Fruit fly (Drosophila melanogaster) whole organism, embryonic: ENCODE data around the gene CG14854.

Experiments
- Abd-B ChIP-seq: fragments of 200-800 bp; sonication (Bioruptor generic); optimal IDR thresholded peaks from 2 replicates; lab custom pipeline; 2018; ENCODE audit warnings: missing biosample characterization, mild to moderate bottlenecking, missing genetic modification characterization, moderate library complexity
- Ada2b ChIP-seq: fragments of 200-800 bp; sonication (Bioruptor generic); IDR thresholded peaks from 2 replicates; pipeline ENCODE4 v1.3.6; 2022; ENCODE audit warnings: missing biosample characterization, missing genetic modification characterization
- Antp ChIP-seq: fragments of 200-800 bp; sonication (Bioruptor generic); optimal IDR thresholded peaks from 3 replicates; lab custom pipeline; 2016; ENCODE audit warnings: missing biosample characterization, missing genetic modification characterization
- CG10366 ChIP-seq: fragments of 200-800 bp; sonication (Bioruptor generic); IDR thresholded peaks from 2 replicates; pipeline ENCODE4 v1.3.6; 2022; ENCODE audit warnings: missing biosample characterization, missing genetic modification characterization
- CG10959 ChIP-seq: fragments of 200-800 bp; sonication (Bioruptor generic); IDR thresholded peaks from 2 replicates; pipeline ENCODE4 v1.3.6; 2022; ENCODE audit warnings: missing biosample characterization, missing genetic modification characterization
- CG10979 ChIP-seq: fragments of 200-800 bp; sonication (Bioruptor generic); optimal IDR thresholded peaks from 2 replicates; lab custom pipeline; 2018; ENCODE audit warnings: missing biosample characterization, mild to moderate bottlenecking, missing genetic modification characterization, moderate library complexity
- CG12299 ChIP-seq: fragments of 200-800 bp; sonication (Bioruptor generic); optimal IDR thresholded peaks from 2 replicates; lab custom pipeline; 2018; ENCODE audit warnings: missing biosample characterization, mild to moderate bottlenecking, missing genetic modification characterization
- CG12744 ChIP-seq: fragments of 200-800 bp; sonication (Bioruptor generic); optimal IDR thresholded peaks from 2 replicates; lab custom pipeline; 2016; ENCODE audit warnings: missing biosample characterization, missing genetic modification characterization
- CG12942 ChIP-seq: fragments of 200-800 bp; sonication (Bioruptor generic); optimal IDR thresholded peaks from 3 replicates; lab custom pipeline; 2016; ENCODE audit warnings: missing biosample characterization, missing genetic modification characterization
- CG13287 ChIP-seq: fragments of 200-800 bp; sonication (Bioruptor generic); IDR thresholded peaks from 2 replicates; pipeline ENCODE4 v1.3.6; 2022; ENCODE audit warnings: missing biosample characterization, missing genetic modification characterization; ENCODE audit not compliant: partially characterized antibody
- CG13296 ChIP-seq: fragments of 200-800 bp; sonication (Bioruptor generic); optimal IDR thresholded peaks from 3 replicates; lab custom pipeline; 2018; ENCODE audit warnings: missing biosample characterization, mild to moderate bottlenecking, missing genetic modification characterization
- CG13624 ChIP-seq: fragments of 200-800 bp; sonication (Bioruptor generic); optimal IDR thresholded peaks from 2 replicates; lab custom pipeline; 2016; ENCODE audit warnings: missing biosample characterization, missing genetic modification characterization
- CG15514 ChIP-seq: fragments of 200-800 bp; sonication (Bioruptor generic); optimal IDR thresholded peaks from 3 replicates; lab custom pipeline; 2017; ENCODE audit warnings: missing biosample characterization, missing genetic modification characterization, mild to moderate bottlenecking, moderate library complexity, missing genetic modification reagents
- CG17568 ChIP-seq: fragments of 200-800 bp; sonication (Bioruptor generic); optimal IDR thresholded peaks from 2 replicates; lab custom pipeline; 2018; ENCODE audit warnings: missing biosample characterization, mild to moderate bottlenecking, missing genetic modification characterization, moderate library complexity
- CG1792 ChIP-seq: fragments of 200-800 bp; sonication (Bioruptor generic); optimal IDR thresholded peaks from 2 replicates; lab custom pipeline; 2016; ENCODE audit warnings: missing biosample characterization, missing genetic modification characterization
- CG2116 ChIP-seq: fragments of 200-800 bp; sonication (Bioruptor generic); optimal IDR thresholded peaks from 3 replicates; lab custom pipeline; 2018; ENCODE audit warnings: missing biosample characterization, mild to moderate bottlenecking, missing genetic modification characterization
- CG4730 ChIP-seq: fragments of 200-800 bp; sonication (Bioruptor generic); IDR thresholded peaks from 2 replicates; pipeline ENCODE4 v1.3.6; 2022; ENCODE audit warnings: missing biosample characterization, missing genetic modification characterization
- CG7786 ChIP-seq: fragments of 200-800 bp; sonication (Bioruptor generic); optimal IDR thresholded peaks from 2 replicates; lab custom pipeline; 2016; ENCODE audit warnings: missing biosample characterization, missing genetic modification characterization
- CG8765 ChIP-seq: fragments of 200-800 bp; sonication (Bioruptor generic); IDR thresholded peaks from 2 replicates; pipeline ENCODE4 v1.3.6; 2022; ENCODE audit warnings: missing biosample characterization, missing genetic modification characterization
- Doc3 ChIP-seq: fragments of 200-800 bp; sonication (Bioruptor generic); IDR thresholded peaks from 3 replicates; pipeline ENCODE4 v1.3.6; 2022; ENCODE audit warnings: missing biosample characterization, missing genetic modification characterization; ENCODE audit not compliant: partially characterized antibody
- Fer1 ChIP-seq: fragments of 200-800 bp; sonication (Bioruptor generic); optimal IDR thresholded peaks from 2 replicates; lab custom pipeline; 2017; ENCODE audit warnings: missing biosample characterization, mild to moderate bottlenecking, missing genetic modification characterization
- Hr3 ChIP-seq: fragments of 200-800 bp; sonication (Bioruptor generic); optimal IDR thresholded peaks from 3 replicates; lab custom pipeline; 2016; ENCODE audit warnings: missing biosample characterization, missing genetic modification characterization
- Mes4 ChIP-seq: fragments of 200-800 bp; sonication (Bioruptor generic); optimal IDR thresholded peaks from 2 replicates; lab custom pipeline; 2016; ENCODE audit warnings: missing biosample characterization, missing genetic modification characterization
- NC2α ChIP-seq: fragments of 200-800 bp; sonication (Bioruptor generic); optimal IDR thresholded peaks from 2 replicates; lab custom pipeline; 2016; ENCODE audit warnings: missing biosample characterization, missing genetic modification characterization
- PHDP ChIP-seq: fragments of 200-800 bp; sonication (Bioruptor generic); optimal IDR thresholded peaks from 3 replicates; lab custom pipeline; 2018; ENCODE audit warnings: missing biosample characterization, mild to moderate bottlenecking, missing genetic modification characterization, moderate library complexity
- Trl ChIP-seq, 3 experiments: fragments of >200 bp in 2 of 3; fragments of 200-800 bp in 1 of 3; sonication (Bioruptor generic) in 1 of 3; optimal IDR thresholded peaks; 2 replicates in 1 of 3; 3 replicates in 2 of 3; lab custom pipeline; 2016 to 2017; ENCODE audit warnings: missing biosample characterization in 1 of 3, missing genetic modification characterization in 1 of 3
- bbx ChIP-seq: fragments of 200-800 bp; sonication (Bioruptor generic); IDR thresholded peaks from 2 replicates; pipeline ENCODE4 v1.3.6; 2022; ENCODE audit warnings: missing biosample characterization, missing genetic modification characterization; ENCODE audit not compliant: partially characterized antibody
- bigmax ChIP-seq: fragments of 200-800 bp; sonication (Bioruptor generic); optimal IDR thresholded peaks from 2 replicates; lab custom pipeline; 2018; ENCODE audit warnings: missing biosample characterization, mild to moderate bottlenecking, missing genetic modification characterization
- chm ChIP-seq: fragments of 200-800 bp; sonication (Bioruptor generic); IDR thresholded peaks from 2 replicates; pipeline ENCODE4 v1.3.6; 2022; ENCODE audit warnings: missing biosample characterization, missing genetic modification characterization
- ci ChIP-seq: fragments of 200-800 bp; sonication (Bioruptor generic); IDR thresholded peaks from 3 replicates; pipeline ENCODE4 v1.3.6; 2022; ENCODE audit warnings: missing biosample characterization, missing genetic modification characterization
- dan ChIP-seq: fragments of 200-800 bp; sonication (Bioruptor generic); IDR thresholded peaks from 2 replicates; pipeline ENCODE4 v1.3.6; 2022; ENCODE audit warnings: missing biosample characterization, missing genetic modification characterization
- dimm ChIP-seq: fragments of 200-800 bp; sonication (Bioruptor generic); IDR thresholded peaks from 2 replicates; pipeline ENCODE4 v1.3.6; 2022; ENCODE audit warnings: missing biosample characterization, missing genetic modification characterization
- dysf ChIP-seq: fragments of 200-800 bp; sonication (Bioruptor generic); IDR thresholded peaks from 3 replicates; pipeline ENCODE4 v1.3.6; 2022; ENCODE audit warnings: missing biosample characterization, missing genetic modification characterization
- grn ChIP-seq: fragments of 200-800 bp; sonication (Bioruptor generic); optimal IDR thresholded peaks from 3 replicates; lab custom pipeline; 2017; ENCODE audit warnings: missing biosample characterization, missing genetic modification characterization
- h ChIP-seq: fragments of >200 bp; optimal IDR thresholded peaks from 2 replicates; lab custom pipeline; 2017
- inv ChIP-seq: fragments of 200-800 bp; sonication (Bioruptor generic); IDR thresholded peaks from 2 replicates; pipeline ENCODE4 v1.3.6; 2022; ENCODE audit warnings: missing biosample characterization, missing genetic modification characterization; ENCODE audit not compliant: partially characterized antibody
- mam ChIP-seq: fragments of 200-800 bp; sonication (Bioruptor generic); optimal IDR thresholded peaks from 3 replicates; lab custom pipeline; 2016; ENCODE audit warnings: missing biosample characterization, missing genetic modification characterization
- nerfin-1 ChIP-seq: fragments of 200-800 bp; sonication (Bioruptor generic); optimal IDR thresholded peaks from 3 replicates; lab custom pipeline; 2019; ENCODE audit warnings: missing biosample characterization, mild to moderate bottlenecking, missing genetic modification characterization, moderate library complexity
- onecut ChIP-seq: fragments of 200-800 bp; sonication (Bioruptor generic); IDR thresholded peaks from 2 replicates; pipeline ENCODE4 v1.3.6; 2022; ENCODE audit warnings: missing biosample characterization, missing genetic modification characterization
- p53 ChIP-seq: fragments of 200-800 bp; sonication (Bioruptor generic); optimal IDR thresholded peaks from 2 replicates; lab custom pipeline; 2016; ENCODE audit warnings: missing biosample characterization, missing genetic modification characterization
- pb ChIP-seq: fragments of 200-800 bp; sonication (Bioruptor generic); optimal IDR thresholded peaks from 3 replicates; lab custom pipeline; 2016; ENCODE audit warnings: missing biosample characterization, missing genetic modification characterization
- phol ChIP-seq: fragments of 200-800 bp; sonication (Bioruptor generic); optimal IDR thresholded peaks from 3 replicates; lab custom pipeline; 2018; ENCODE audit warnings: missing biosample characterization, mild to moderate bottlenecking, missing genetic modification characterization, moderate library complexity
- sens ChIP-seq: fragments of 200-800 bp; sonication (Bioruptor generic); peaks from one replicate; lab custom pipeline; 2016; ENCODE audit warnings: missing biosample characterization, missing genetic modification characterization
- sens-2 ChIP-seq: fragments of 200-800 bp; sonication (Bioruptor generic); IDR thresholded peaks from 2 replicates; pipeline ENCODE4 v1.3.6; 2022; ENCODE audit warnings: missing biosample characterization, missing genetic modification characterization
- sima ChIP-seq: fragments of 200-800 bp; sonication (Bioruptor generic); optimal IDR thresholded peaks from 2 replicates; lab custom pipeline; 2016; ENCODE audit warnings: missing biosample characterization, missing genetic modification characterization
- slou ChIP-seq: fragments of 200-800 bp; sonication (Bioruptor generic); optimal IDR thresholded peaks from 3 replicates; lab custom pipeline; 2016; ENCODE audit warnings: missing biosample characterization, missing genetic modification characterization
- sr ChIP-seq: fragments of 200-800 bp; sonication (Bioruptor generic); IDR thresholded peaks from 3 replicates; pipeline ENCODE4 v1.3.6; 2022; ENCODE audit warnings: missing biosample characterization, missing genetic modification characterization
- tin ChIP-seq: fragments of 200-800 bp; sonication (Bioruptor generic); optimal IDR thresholded peaks from 3 replicates; lab custom pipeline; 2016; ENCODE audit warnings: missing biosample characterization, missing genetic modification characterization
- vvl ChIP-seq: fragments of 200-800 bp; sonication (Bioruptor generic); IDR thresholded peaks from 2 replicates; pipeline ENCODE4 v1.3.6; 2022; ENCODE audit warnings: missing biosample characterization, missing genetic modification characterization
- z ChIP-seq: fragments of 200-800 bp; sonication (Bioruptor generic); IDR thresholded peaks from 3 replicates; pipeline ENCODE4 v1.3.6; 2022; ENCODE audit warnings: missing biosample characterization, missing genetic modification characterization
- zf30C ChIP-seq: fragments of 200-800 bp; sonication (Bioruptor generic); optimal IDR thresholded peaks from 3 replicates; lab custom pipeline; 2018; ENCODE audit warnings: missing biosample characterization, mild to moderate bottlenecking, missing genetic modification characterization

CG14854 gene

dm6 chr3R:14558383-14558883 is 1.4 kb downstream of the CG14854 start (continued):
- TF ChIP-seq z (GFP tag; lab: Robert Waterston, UW): 0 out of 3 replicates have a peak, but pooled peaks have one; percentile 41
- TF ChIP-seq h (lab: Kevin White, UChicago): no peak
- peak; percentile 38 for TF ChIP-seq grn
- TF ChIP-seq CG7786 (GFP tag; lab: Kevin White, UChicago): peak; percentile 90
- peak; percentile 88 for TF ChIP-seq Abd-B (GFP tag; lab: Kevin White, UChicago)
- no peak; the same call in 2 of the 3 replicates for TF ChIP-seq sr
- TF ChIP-seq Mes4: peak; percentile 87
- TF ChIP-seq bbx (GFP tag; lab: Robert Waterston, UW): no peak
- TF ChIP-seq sens (GFP tag; lab: Kevin White, UChicago): peak; percentile 98
- TF ChIP-seq dimm (GFP tag; lab: Robert Waterston, UW): peak; percentile 71
- TF ChIP-seq CG4730: peak; percentile 78
- peak; percentile 97 for TF ChIP-seq Fer1 (GFP tag; lab: Kevin White, UChicago)
- TF ChIP-seq Hr3: peak; percentile 86
- peak; percentile 89 for TF ChIP-seq tin (GFP tag; lab: Kevin White, UChicago)
- peak; percentile 60 for TF ChIP-seq sens-2 (GFP tag; lab: Robert Waterston, UW)
- peak; percentile 69 for TF ChIP-seq NC2α (GFP tag; lab: Kevin White, UChicago)
- peak; percentile 95 for TF ChIP-seq phol
- peak; percentile 84 for TF ChIP-seq CG15514 (GFP tag; lab: Kevin White, UChicago)
- no peak for TF ChIP-seq Doc3 (GFP tag; lab: Robert Waterston, UW)
- TF ChIP-seq ci (GFP tag; lab: Robert Waterston, UW): peak; percentile 88
- TF ChIP-seq zf30C (GFP tag; lab: Kevin White, UChicago): no peak
- TF ChIP-seq Antp (GFP tag; lab: Kevin White, UChicago): peak; percentile 87
- TF ChIP-seq CG13296 (GFP tag; lab: Kevin White, UChicago): peak; percentile 95
- peak; percentile 83 for TF ChIP-seq CG1792 (GFP tag; lab: Kevin White, UChicago)
- peak; percentile 67 for TF ChIP-seq p53 (GFP tag; lab: Kevin White, UChicago)
- TF ChIP-seq Ada2b (GFP tag; lab: Robert Waterston, UW): peak; percentile 88
- peak; percentile 77 for TF ChIP-seq slou (GFP tag; lab: Kevin White, UChicago)
- TF ChIP-seq CG8765 (GFP tag; lab: Robert Waterston, UW): peak; percentile 52; the same call in 1 of the 2 replicates
- TF ChIP-seq CG12942 (GFP tag; lab: Kevin White, UChicago): peak; percentile 86
- peak; percentile 92 for TF ChIP-seq CG13624 (GFP tag; lab: Kevin White, UChicago)
- peak; percentile 85 for TF ChIP-seq onecut (GFP tag; lab: Robert Waterston, UW)
- TF ChIP-seq CG12299 (tag; lab: Kevin White, UChicago): peak; percentile 88
- TF ChIP-seq pb (GFP tag; lab: Kevin White, UChicago): peak; percentile 90
- peak; percentile 90 for TF ChIP-seq CG10979 (tag; lab: Kevin White, UChicago)
- peak; percentile 95 for TF ChIP-seq PHDP (tag; lab: Kevin White, UChicago)
- peak; percentile 42; the same call in 1 of the 2 replicates for TF ChIP-seq CG10959
- no peak for TF ChIP-seq inv
- TF ChIP-seq CG2116 (GFP tag; lab: Kevin White, UChicago): peak; percentile 60
- TF ChIP-seq mam (GFP tag; lab: Kevin White, UChicago): peak; percentile 93
- TF ChIP-seq vvl (GFP tag; lab: Robert Waterston, UW): peak; percentile 92
- peak; percentile 78 for TF ChIP-seq CG10366 (GFP tag; lab: Robert Waterston, UW)
- peak; percentile 88 for TF ChIP-seq CG12744 (GFP tag; lab: Kevin White, UChicago)
- TF ChIP-seq chm: no peak
- no peak for TF ChIP-seq CG13287
- peak; percentile 43 for TF ChIP-seq bigmax (GFP tag; lab: Kevin White, UChicago)
- peak in 1 of 2 experiments; percentile 84 for TF ChIP-seq Trl (optimal IDR thresholded peaks at IDR 0.05; lab: Kevin White, UChicago)
- TF ChIP-seq Trl (GFP tag; optimal IDR thresholded peaks at IDR 0.05; lab: Kevin White, UChicago): peak; percentile 82
- no peak for TF ChIP-seq dan
- peak; percentile 92 for TF ChIP-seq dysf (GFP tag; lab: Robert Waterston, UW)
- peak; percentile 83 for TF ChIP-seq sima
- TF ChIP-seq CG17568 (GFP tag; lab: Kevin White, UChicago): peak; percentile 84
- TF ChIP-seq nerfin-1: peak; percentile 91
